Worm (Caenorhabditis elegans): ENCODE data around the gene T01B7.9.

DNA sequence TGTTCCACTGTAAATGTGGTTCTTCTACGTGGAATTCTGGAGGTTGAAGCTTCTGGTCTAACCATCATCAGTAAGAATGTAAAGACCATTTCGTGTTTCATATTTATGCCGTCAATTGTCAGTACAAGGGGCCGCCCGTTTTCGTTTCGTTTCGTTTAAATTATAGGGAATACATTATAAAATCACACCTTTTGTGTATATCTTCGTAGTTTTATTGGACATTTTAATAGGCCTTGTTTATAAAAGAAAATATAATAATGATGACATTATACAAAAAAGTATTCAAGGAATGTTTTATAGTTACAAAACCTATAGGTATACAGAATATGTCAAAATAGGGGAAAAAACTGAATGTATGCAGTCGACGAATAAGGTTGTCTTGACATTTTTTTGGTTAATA, 22.9 kb downstream of the T01B7.9 start, which contains the start of gene ceh-7:
- no peak for TF ChIP-seq scrt-1 (GFP tag; IDR thresholded peaks at IDR 0.05)
- TF ChIP-seq ama-1 (optimal IDR thresholded peaks at IDR 0.05), result no peak
- TF ChIP-seq ceh-36 (tag; optimal IDR thresholded peaks at IDR 0.05), result no peak
- no peak for TF ChIP-seq B0310.2 (tag; optimal IDR thresholded peaks at IDR 0.05)
- no peak for TF ChIP-seq hmg-4 (GFP tag; optimal IDR thresholded peaks at IDR 0.05)
- TF ChIP-seq sea-1 (GFP tag; conservative IDR thresholded peaks at IDR 0.05), result no peak
- no peak for TF ChIP-seq aly-1 (tag; optimal IDR thresholded peaks at IDR 0.05)
- TF ChIP-seq tra-4 (tag; optimal IDR thresholded peaks at IDR 0.05), result no peak

All from whole organism, early embryonic.